Worm (Caenorhabditis elegans): ENCODE measurements around the gene ZK1321.4.

- TF ChIP-seq nhr-11 (tag; optimal IDR thresholded peaks at IDR 0.05) (no peak), elt-3 (tag; optimal IDR thresholded peaks at IDR 0.05) (no peak), elt-1 (tag; optimal IDR thresholded peaks at IDR 0.05) (peak; percentile 8), ztf-11 (tag; optimal IDR thresholded peaks at IDR 0.05) (no peak), jun-1 (tag; optimal IDR thresholded peaks at IDR 0.05) (no peak), nhr-12 (tag; optimal IDR thresholded peaks at IDR 0.05) (no peak), zag-1 (tag; optimal IDR thresholded peaks at IDR 0.05) (no peak), fkh-10 (GFP tag; optimal IDR thresholded peaks at IDR 0.05) (no peak), unc-62 (GFP tag; optimal IDR thresholded peaks at IDR 0.05) (no peak)
These were observed 12.5 kb upstream of the ZK1321.4 start for ce11 chrII:9786215-9786614.

All from whole organism, L3 larva.